Worm (Caenorhabditis elegans) whole organism, L2 larva: ENCODE measurements around the gene F37C4.8.
A peak's percentile ranks its signal among the peaks of the same experiment; 100 is the strongest.

Experiments used
- C34F6.9 ChIP-seq: fragments of 150-350 bp; optimal IDR thresholded peaks from 2 replicates; lab custom pipeline; 2014; ENCODE audit warnings: missing biosample characterization, missing genetic modification characterization
- F13H6.1 ChIP-seq: sonication (generic microtip); optimal IDR thresholded peaks from 2 replicates; lab custom pipeline; 2016; ENCODE audit warnings: missing genetic modification characterization, missing compliant biosample characterization
- R02D3.7 ChIP-seq: fragments of 150-350 bp; optimal IDR thresholded peaks from 2 replicates; lab custom pipeline; 2014; ENCODE audit warnings: missing biosample characterization, missing genetic modification characterization
- Y55F3AM.14 ChIP-seq: fragments of 200-800 bp; sonication (Bioruptor generic); optimal IDR thresholded peaks from 2 replicates; lab custom pipeline; 2018; ENCODE audit warnings: mild to moderate bottlenecking, missing genetic modification characterization, missing compliant biosample characterization
- alr-1 ChIP-seq: fragments of 150-350 bp; optimal IDR thresholded peaks from 2 replicates; lab custom pipeline; 2014; ENCODE audit warnings: missing biosample characterization, missing genetic modification characterization
- aly-2 ChIP-seq: fragments of 150-350 bp; optimal IDR thresholded peaks from 2 replicates; lab custom pipeline; 2014; ENCODE audit warnings: missing biosample characterization, missing genetic modification characterization
- ama-1 ChIP-seq: fragments of 150-350 bp; optimal IDR thresholded peaks from 2 replicates; lab custom pipeline; 2018; ENCODE audit warnings: inconsistent platforms
- blmp-1 ChIP-seq: sonication (generic microtip); optimal IDR thresholded peaks from 2 replicates; lab custom pipeline; 2017; ENCODE audit warnings: missing genetic modification characterization, mild to moderate bottlenecking, missing compliant biosample characterization, antibody characterized with exemption, moderate library complexity; ENCODE audit not compliant: insufficient read depth
- ceh-16 ChIP-seq: fragments of 150-350 bp; optimal IDR thresholded peaks from 2 replicates; lab custom pipeline; 2014; ENCODE audit warnings: missing biosample characterization, missing genetic modification characterization
- ceh-82 ChIP-seq: fragments of 150-350 bp; optimal IDR thresholded peaks from 2 replicates; lab custom pipeline; 2014; ENCODE audit warnings: missing biosample characterization, missing genetic modification characterization
- crh-2 ChIP-seq: sonication (generic microtip); optimal IDR thresholded peaks from 2 replicates; lab custom pipeline; 2017; ENCODE audit warnings: missing biosample characterization, missing genetic modification characterization
- dmd-4 ChIP-seq: sonication (generic microtip); optimal IDR thresholded peaks from 2 replicates; lab custom pipeline; 2017; ENCODE audit warnings: missing biosample characterization, missing genetic modification characterization
- egl-27 ChIP-seq: sonication (generic microtip); optimal IDR thresholded peaks from 3 replicates; lab custom pipeline; 2017; ENCODE audit warnings: missing biosample characterization, missing genetic modification reagents, missing genetic modification characterization
- elt-1 ChIP-seq: fragments of 150-350 bp; optimal IDR thresholded peaks from 2 replicates; lab custom pipeline; 2014; ENCODE audit warnings: missing biosample characterization, missing genetic modification characterization
- elt-3 ChIP-seq: sonication (generic microtip); optimal IDR thresholded peaks from 2 replicates; lab custom pipeline; 2017; ENCODE audit warnings: missing biosample characterization, missing genetic modification characterization
- fos-1 ChIP-seq: fragments of 150-350 bp; optimal IDR thresholded peaks from 2 replicates; lab custom pipeline; 2014; ENCODE audit warnings: missing biosample characterization, missing genetic modification characterization
- gmeb-1 ChIP-seq: fragments of 150-350 bp; optimal IDR thresholded peaks from 2 replicates; lab custom pipeline; 2014; ENCODE audit warnings: missing biosample characterization, missing genetic modification characterization
- lin-11 ChIP-seq: fragments of 150-350 bp; sonication (generic microtip); optimal IDR thresholded peaks from 2 replicates; lab custom pipeline; 2014; ENCODE audit warnings: missing biosample characterization, missing genetic modification characterization, inconsistent platforms, mixed read lengths
- lin-39 ChIP-seq: fragments of 150-350 bp; optimal IDR thresholded peaks from 2 replicates; lab custom pipeline; 2014; ENCODE audit warnings: missing biosample characterization, missing genetic modification reagents, missing genetic modification characterization
- lsy-2 ChIP-seq, 2 experiments: fragments of 150-350 bp in 1 of 2; sonication (generic microtip) in 1 of 2; optimal IDR thresholded peaks; 2 replicates each; lab custom pipeline; 2014 to 2017; ENCODE audit warnings: missing biosample characterization in 2 of 2, missing genetic modification characterization in 2 of 2
- mab-5 ChIP-seq: fragments of 150-350 bp; optimal IDR thresholded peaks from 2 replicates; lab custom pipeline; 2014; ENCODE audit warnings: missing biosample characterization, missing genetic modification characterization
- mbf-1 ChIP-seq: sonication (generic microtip); optimal IDR thresholded peaks from 2 replicates; lab custom pipeline; 2017; ENCODE audit warnings: missing biosample characterization, missing genetic modification characterization
- mdl-1 ChIP-seq, 2 experiments: fragments of 150-350 bp in 1 of 2; sonication (generic microtip) in 1 of 2; optimal IDR thresholded peaks; 2 replicates each; lab custom pipeline; 2017; ENCODE audit warnings: missing biosample characterization in 2 of 2, missing genetic modification characterization in 2 of 2
- nhr-11 ChIP-seq: fragments of 150-350 bp; optimal IDR thresholded peaks from 2 replicates; lab custom pipeline; 2014; ENCODE audit warnings: missing biosample characterization, missing genetic modification characterization
- nhr-12 ChIP-seq: fragments of 150-350 bp; optimal IDR thresholded peaks from 2 replicates; lab custom pipeline; 2014; ENCODE audit warnings: missing biosample characterization, missing genetic modification characterization
- nhr-129 ChIP-seq: fragments of 150-350 bp; optimal IDR thresholded peaks from 2 replicates; lab custom pipeline; 2014; ENCODE audit warnings: missing biosample characterization, missing genetic modification characterization
- nhr-21 ChIP-seq: fragments of 150-350 bp; optimal IDR thresholded peaks from 2 replicates; lab custom pipeline; 2014; ENCODE audit warnings: missing biosample characterization, missing genetic modification characterization
- nhr-23 ChIP-seq: fragments of 150-350 bp; optimal IDR thresholded peaks from 2 replicates; lab custom pipeline; 2014; ENCODE audit warnings: missing biosample characterization, missing genetic modification reagents, missing genetic modification characterization
- nhr-237 ChIP-seq: fragments of 150-350 bp; optimal IDR thresholded peaks from 2 replicates; lab custom pipeline; 2014; ENCODE audit warnings: missing biosample characterization, missing genetic modification characterization
- nhr-25 ChIP-seq: fragments of 150-350 bp; sonication (generic microtip); optimal IDR thresholded peaks from 3 replicates; lab custom pipeline; 2014; ENCODE audit warnings: missing biosample characterization, missing genetic modification characterization
- nhr-6 ChIP-seq: fragments of 150-350 bp; optimal IDR thresholded peaks from 2 replicates; lab custom pipeline; 2014; ENCODE audit warnings: missing biosample characterization, missing genetic modification characterization
- nhr-77 ChIP-seq: fragments of 150-350 bp; optimal IDR thresholded peaks from 2 replicates; lab custom pipeline; 2014; ENCODE audit warnings: missing biosample characterization, missing genetic modification characterization
- peb-1 ChIP-seq: fragments of 150-350 bp; optimal IDR thresholded peaks from 2 replicates; lab custom pipeline; 2014; ENCODE audit warnings: missing biosample characterization, missing genetic modification characterization
- sem-4 ChIP-seq: fragments of 150-350 bp; optimal IDR thresholded peaks from 2 replicates; lab custom pipeline; 2014; ENCODE audit warnings: missing biosample characterization, missing genetic modification reagents, missing genetic modification characterization
- skn-1 ChIP-seq: sonication (generic microtip); optimal IDR thresholded peaks from 2 replicates; lab custom pipeline; 2017; ENCODE audit warnings: missing biosample characterization, missing genetic modification characterization
- sma-3 ChIP-seq: sonication (generic microtip); optimal IDR thresholded peaks from 2 replicates; lab custom pipeline; 2016; ENCODE audit warnings: missing genetic modification reagents, missing genetic modification characterization, missing compliant biosample characterization
- sma-9 ChIP-seq, 2 experiments: fragments of 150-350 bp in 1 of 2; sonication (generic microtip) in 1 of 2; optimal IDR thresholded peaks; 2 replicates each; lab custom pipeline; 2014 to 2016; ENCODE audit warnings: missing genetic modification characterization in 2 of 2, mild to moderate bottlenecking in 1 of 2, missing biosample characterization in 1 of 2, missing compliant biosample characterization in 1 of 2, missing genetic modification reagents in 1 of 2, moderate library complexity in 1 of 2
- snpc-4 ChIP-seq: fragments of 150-350 bp; optimal IDR thresholded peaks from 2 replicates; lab custom pipeline; 2014; ENCODE audit warnings: missing biosample characterization, missing genetic modification characterization
- unc-39 ChIP-seq: fragments of 150-350 bp; optimal IDR thresholded peaks from 2 replicates; lab custom pipeline; 2014; ENCODE audit warnings: missing biosample characterization, missing genetic modification characterization
- unc-55 ChIP-seq: fragments of 150-350 bp; sonication (generic microtip); optimal IDR thresholded peaks from 3 replicates; lab custom pipeline; 2014; ENCODE audit warnings: missing biosample characterization, missing genetic modification reagents, missing genetic modification characterization
- unc-62 ChIP-seq: fragments of 150-350 bp; optimal IDR thresholded peaks from 2 replicates; lab custom pipeline; 2014; ENCODE audit warnings: missing biosample characterization, missing genetic modification reagents, missing genetic modification characterization
- zag-1 ChIP-seq: fragments of 150-350 bp; optimal IDR thresholded peaks from 2 replicates; lab custom pipeline; 2014; ENCODE audit warnings: missing biosample characterization, missing genetic modification characterization
- ztf-1 ChIP-seq: fragments of 200-800 bp; sonication (Bioruptor generic); conservative IDR thresholded peaks from 2 replicates; pipeline ENCODE4 v1.3.6; 2022; ENCODE audit warnings: missing genetic modification characterization, missing compliant biosample characterization
- ztf-4 ChIP-seq: fragments of 150-350 bp; optimal IDR thresholded peaks from 2 replicates; lab custom pipeline; 2014; ENCODE audit warnings: missing biosample characterization, missing genetic modification characterization

Gene F37C4.8

ce11 chrIV:3878283-3878938 lies 2.6 kb downstream of the F37C4.8 start, which contains the start of gene F37C4.6:
Gene F37C4.6 (minus strand): TSS chrIV:3878333.
- TF ChIP-seq nhr-25 (tag; lab: Kevin White, UChicago) (no peak), nhr-23 (no peak), fos-1 (tag; lab: Kevin White, UChicago) (peak; percentile 27)

- TF ChIP-seq nhr-237 (tag; lab: Kevin White, UChicago) (no peak), nhr-25 (tag; lab: Kevin White, UChicago) (no peak), crh-2 (tag; lab: Kevin White, UChicago) (no peak), unc-55 (GFP tag; lab: Kevin White, UChicago) (no peak), Y55F3AM.14 (GFP tag; lab: Kevin White, UChicago) (no peak)
Measured at ce11 chrIV:3876955-3877354, 4.1 kb downstream of the F37C4.8 start.

ce11 chrIV:3875260-3875659 lies 5.8 kb downstream of the F37C4.8 start:
- peak; percentile 73 for TF ChIP-seq sma-9 (GFP tag; optimal IDR thresholded peaks at IDR 0.05; lab: Kevin White, UChicago)
- TF ChIP-seq sma-9 (tag; optimal IDR thresholded peaks at IDR 0.05; lab: Kevin White, UChicago) = no peak
- TF ChIP-seq C34F6.9 = peak; percentile 59
- TF ChIP-seq fos-1 (tag; lab: Kevin White, UChicago) = peak; percentile 82
- TF ChIP-seq nhr-129 = peak; percentile 47
- peak; percentile 41 for TF ChIP-seq Y55F3AM.14 (GFP tag; lab: Kevin White, UChicago)
- peak; percentile 75 for TF ChIP-seq unc-55 (GFP tag; lab: Kevin White, UChicago)
- TF ChIP-seq mab-5 (tag; lab: Kevin White, UChicago) = peak; percentile 85
- no peak for TF ChIP-seq ama-1 (lab: Kevin White, UChicago)
- no peak for TF ChIP-seq elt-1 (tag; lab: Kevin White, UChicago)
- peak; percentile 45 for TF ChIP-seq sem-4 (tag; lab: Kevin White, UChicago)
- no peak for TF ChIP-seq nhr-23
- TF ChIP-seq crh-2 (tag; lab: Kevin White, UChicago) = peak; percentile 31
- TF ChIP-seq egl-27 = peak; percentile 21
- no peak for TF ChIP-seq ztf-4 (tag; lab: Kevin White, UChicago)
- TF ChIP-seq sma-3 (GFP tag; lab: Kevin White, UChicago) = peak; percentile 42
- peak; percentile 33 for TF ChIP-seq F13H6.1 (tag; lab: Kevin White, UChicago)

- TF ChIP-seq ceh-82 (tag; lab: Kevin White, UChicago) (no peak), ztf-4 (tag; lab: Kevin White, UChicago) (no peak), dmd-4 (tag; lab: Kevin White, UChicago) (no peak), nhr-237 (tag; lab: Kevin White, UChicago) (no peak), sma-3 (GFP tag; lab: Kevin White, UChicago) (no peak), zag-1 (tag; lab: Kevin White, UChicago) (no peak), egl-27 (no peak), skn-1 (tag; lab: Kevin White, UChicago) (no peak), peb-1 (no peak), R02D3.7 (tag; lab: Kevin White, UChicago) (no peak), Y55F3AM.14 (GFP tag; lab: Kevin White, UChicago) (no peak), unc-62 (GFP tag; lab: Kevin White, UChicago) (no peak), nhr-77 (tag; lab: Kevin White, UChicago) (no peak), lin-11 (no peak), C34F6.9 (peak; percentile 41), mbf-1 (no peak), ceh-16 (tag; lab: Kevin White, UChicago) (no peak), ztf-1 (no peak), sma-9 (GFP tag; optimal IDR thresholded peaks at IDR 0.05; lab: Kevin White, UChicago) (peak; percentile 26), sma-9 (tag; optimal IDR thresholded peaks at IDR 0.05; lab: Kevin White, UChicago) (no peak), ama-1 (lab: Kevin White, UChicago) (peak; percentile 95), nhr-6 (tag; lab: Kevin White, UChicago) (no peak), lin-39 (tag; lab: Kevin White, UChicago) (no peak), unc-39 (tag; lab: Kevin White, UChicago) (no peak), aly-2 (no peak), alr-1 (tag; lab: Kevin White, UChicago) (no peak), F13H6.1 (tag; lab: Kevin White, UChicago) (peak; percentile 10), blmp-1 (tag; lab: Kevin White, UChicago) (no peak), crh-2 (tag; lab: Kevin White, UChicago) (peak; percentile 40), snpc-4 (tag; lab: Kevin White, UChicago) (no peak), mab-5 (tag; lab: Kevin White, UChicago) (no peak), nhr-21 (tag; lab: Kevin White, UChicago) (no peak), nhr-25 (tag; lab: Kevin White, UChicago) (peak; percentile 19), nhr-11 (tag; lab: Kevin White, UChicago) (no peak), elt-3 (tag; lab: Kevin White, UChicago) (no peak), mdl-1 (tag; optimal IDR thresholded peaks at IDR 0.05; lab: Kevin White, UChicago) (no peak), lsy-2 (tag; optimal IDR thresholded peaks at IDR 0.05; lab: Kevin White, UChicago) (peak in 1 of 2 experiments; percentile 51), nhr-12 (tag; lab: Kevin White, UChicago) (no peak), nhr-23 (no peak), elt-1 (tag; lab: Kevin White, UChicago) (no peak), gmeb-1 (tag; lab: Kevin White, UChicago) (no peak)
Measured at ce11 chrIV:3874417-3874816, 6.6 kb downstream of the F37C4.8 start.
